Worm (Caenorhabditis elegans) whole organism, L1 larva: ENCODE results near the gene spp-10.

Experiments
- nhr-85 ChIP-seq: sonication (generic microtip); peaks from one replicate; lab custom pipeline; 2016; ENCODE audit warnings: missing genetic modification characterization, inconsistent platforms, missing compliant biosample characterization
- unc-30 ChIP-seq: sonication (generic microtip); optimal IDR thresholded peaks from 2 replicates; lab custom pipeline; 2017; ENCODE audit warnings: missing biosample characterization, missing genetic modification characterization

DNA sequence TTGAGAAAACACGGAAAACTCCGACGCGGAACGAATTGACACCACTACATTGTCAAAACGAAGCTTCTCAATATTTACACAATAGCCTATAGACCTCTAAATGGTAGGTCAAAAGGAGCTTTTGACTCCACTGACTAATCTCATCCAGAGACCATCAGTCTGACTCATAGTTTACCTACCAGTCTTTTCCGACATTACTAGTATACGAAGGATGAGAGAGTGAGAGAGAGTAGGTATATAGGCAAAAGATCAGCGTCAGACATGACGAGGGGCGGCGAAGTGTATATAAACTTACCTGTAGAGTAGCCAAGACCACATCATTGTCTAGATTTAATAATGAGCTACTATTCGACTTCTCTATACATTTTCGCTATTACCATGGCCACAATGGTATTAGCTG is 10.2 kb downstream of the spp-10 start, which contains the start of gene srlf-3:
- TF ChIP-seq nhr-85 (no peak), unc-30 (tag; lab: Kevin White, UChicago) (no peak)
